Fruit fly (Drosophila melanogaster) whole organism, embryonic: ENCODE results near the gene CG9166.
A peak's percentile ranks its signal among the peaks of the same experiment; 100 is the strongest.

Experiments
- CG10366 ChIP-seq: fragments of 200-800 bp; sonication (Bioruptor generic); IDR thresholded peaks from 2 replicates; pipeline ENCODE4 v1.3.6; 2022; ENCODE audit warnings: missing biosample characterization, missing genetic modification characterization
- CG11504 ChIP-seq: fragments of 200-800 bp; sonication (Bioruptor generic); optimal IDR thresholded peaks from 3 replicates; lab custom pipeline; 2019; ENCODE audit warnings: missing biosample characterization, mild to moderate bottlenecking, missing genetic modification characterization, moderate library complexity
- CG15011 ChIP-seq: fragments of 200-800 bp; sonication (Bioruptor generic); optimal IDR thresholded peaks from 3 replicates; lab custom pipeline; 2018; ENCODE audit warnings: missing biosample characterization, mild to moderate bottlenecking, missing genetic modification characterization
- CG15073 ChIP-seq: fragments of 200-800 bp; sonication (Bioruptor generic); optimal IDR thresholded peaks from 2 replicates; lab custom pipeline; 2016; ENCODE audit warnings: missing biosample characterization, missing genetic modification characterization
- CG17612 ChIP-seq: fragments of 200-800 bp; sonication (Bioruptor generic); IDR thresholded peaks from 2 replicates; pipeline ENCODE4 v1.3.6; 2022; ENCODE audit warnings: missing biosample characterization, missing genetic modification characterization
- CG18599 ChIP-seq: fragments of 200-800 bp; sonication (Bioruptor generic); optimal IDR thresholded peaks from 3 replicates; lab custom pipeline; 2017; ENCODE audit warnings: missing biosample characterization, missing genetic modification characterization, mild to moderate bottlenecking, moderate library complexity, missing genetic modification reagents
- CG2129 ChIP-seq: fragments of 200-800 bp; sonication (Bioruptor generic); IDR thresholded peaks from 2 replicates; pipeline ENCODE4 v1.3.6; 2022; ENCODE audit warnings: missing biosample characterization, missing genetic modification characterization; ENCODE audit not compliant: partially characterized antibody
- CG2678 ChIP-seq: fragments of 200-800 bp; sonication (Bioruptor generic); optimal IDR thresholded peaks from 3 replicates; lab custom pipeline; 2019; ENCODE audit warnings: missing biosample characterization, mild to moderate bottlenecking, missing genetic modification characterization, moderate library complexity
- CG2875 ChIP-seq: fragments of 200-800 bp; sonication (Bioruptor generic); optimal IDR thresholded peaks from 2 replicates; lab custom pipeline; 2017; ENCODE audit warnings: missing biosample characterization, mild to moderate bottlenecking, missing genetic modification characterization, missing genetic modification reagents
- CG33557 ChIP-seq: fragments of 200-800 bp; sonication (Bioruptor generic); optimal IDR thresholded peaks from 2 replicates; lab custom pipeline; 2019; ENCODE audit warnings: missing biosample characterization, mild to moderate bottlenecking, missing genetic modification characterization, moderate library complexity
- CG43689 ChIP-seq: fragments of 200-800 bp; sonication (Bioruptor generic); IDR thresholded peaks from 2 replicates; pipeline ENCODE4 v1.3.6; 2022; ENCODE audit warnings: missing biosample characterization, missing genetic modification characterization
- CG4617 ChIP-seq: fragments of 200-800 bp; sonication (Bioruptor generic); optimal IDR thresholded peaks from 3 replicates; lab custom pipeline; 2016; ENCODE audit warnings: missing biosample characterization, missing genetic modification characterization, borderline replicate concordance
- CG4707 ChIP-seq: fragments of 200-800 bp; sonication (Bioruptor generic); optimal IDR thresholded peaks from 2 replicates; lab custom pipeline; 2018; ENCODE audit warnings: missing biosample characterization, mild to moderate bottlenecking, missing genetic modification characterization, moderate library complexity
- CG4730 ChIP-seq: fragments of 200-800 bp; sonication (Bioruptor generic); IDR thresholded peaks from 2 replicates; pipeline ENCODE4 v1.3.6; 2022; ENCODE audit warnings: missing biosample characterization, missing genetic modification characterization
- CG4820 ChIP-seq: fragments of 200-800 bp; sonication (Bioruptor generic); optimal IDR thresholded peaks from 3 replicates; lab custom pipeline; 2016; ENCODE audit warnings: missing biosample characterization, missing genetic modification characterization
- CG5180 ChIP-seq: fragments of 200-800 bp; sonication (Bioruptor generic); optimal IDR thresholded peaks from 3 replicates; lab custom pipeline; 2017; ENCODE audit warnings: missing biosample characterization, missing genetic modification characterization, mild to moderate bottlenecking, moderate library complexity, missing genetic modification reagents
- CG6272 ChIP-seq: fragments of 200-800 bp; sonication (Bioruptor generic); IDR thresholded peaks from 2 replicates; pipeline ENCODE4 v1.3.6; 2022; ENCODE audit warnings: missing biosample characterization, missing genetic modification characterization
- CG7357 ChIP-seq: fragments of 200-800 bp; sonication (Bioruptor generic); IDR thresholded peaks from 3 replicates; pipeline ENCODE4 v1.3.6; 2022; ENCODE audit warnings: missing biosample characterization, missing genetic modification characterization
- CG7963 ChIP-seq: fragments of 200-800 bp; sonication (Bioruptor generic); IDR thresholded peaks from 3 replicates; pipeline ENCODE4 v1.3.6; 2022; ENCODE audit warnings: missing biosample characterization, missing genetic modification characterization; ENCODE audit not compliant: partially characterized antibody
- CG8359 ChIP-seq: fragments of 200-800 bp; sonication (Bioruptor generic); optimal IDR thresholded peaks from 2 replicates; lab custom pipeline; 2017; ENCODE audit warnings: missing biosample characterization, mild to moderate bottlenecking, missing genetic modification characterization, borderline replicate concordance
- CG8478 ChIP-seq: fragments of >200 bp; optimal IDR thresholded peaks from 2 replicates; lab custom pipeline; 2018
- Camta ChIP-seq: fragments of 200-800 bp; sonication (Bioruptor generic); optimal IDR thresholded peaks from 2 replicates; lab custom pipeline; 2016; ENCODE audit warnings: missing biosample characterization, missing genetic modification characterization
- CrebB ChIP-seq: fragments of 200-800 bp; sonication (Bioruptor generic); optimal IDR thresholded peaks from 3 replicates; lab custom pipeline; 2018; ENCODE audit warnings: missing biosample characterization, mild to moderate bottlenecking, missing genetic modification characterization
- D19A ChIP-seq: fragments of 200-800 bp; optimal IDR thresholded peaks from 3 replicates; lab custom pipeline; 2019; ENCODE audit warnings: missing biosample characterization, mild to moderate bottlenecking, missing genetic modification characterization, moderate library complexity
- Hr3 ChIP-seq: fragments of 200-800 bp; sonication (Bioruptor generic); optimal IDR thresholded peaks from 3 replicates; lab custom pipeline; 2016; ENCODE audit warnings: missing biosample characterization, missing genetic modification characterization
- Jarid2 ChIP-seq: fragments of 200-800 bp; sonication (Bioruptor generic); optimal IDR thresholded peaks from 3 replicates; lab custom pipeline; 2017; ENCODE audit warnings: mild to moderate bottlenecking, missing biosample characterization, missing genetic modification reagents, missing genetic modification characterization
- Stat92E ChIP-seq, 3 experiments: fragments of >200 bp in 2 of 3; fragments of 200-800 bp in 1 of 3; sonication (Bioruptor generic) in 1 of 3; optimal IDR thresholded peaks; 2 replicates each; lab custom pipeline; 2017 to 2019; ENCODE audit warnings: missing biosample characterization in 3 of 3, missing genetic modification characterization in 3 of 3, mild to moderate bottlenecking in 1 of 3, moderate library complexity in 1 of 3
- bab2 ChIP-seq: fragments of 200-800 bp; sonication (Bioruptor generic); optimal IDR thresholded peaks from 2 replicates; lab custom pipeline; 2016; ENCODE audit warnings: missing biosample characterization, missing genetic modification characterization
- bcd ChIP-seq: fragments of 200-800 bp; sonication (Bioruptor generic); optimal IDR thresholded peaks from 2 replicates; lab custom pipeline; 2017; ENCODE audit warnings: missing biosample characterization, mild to moderate bottlenecking, missing genetic modification characterization
- da ChIP-seq: fragments of 200-800 bp; sonication (Bioruptor generic); optimal IDR thresholded peaks from 2 replicates; lab custom pipeline; 2016; ENCODE audit warnings: missing biosample characterization, missing genetic modification characterization
- en ChIP-seq: fragments of 200-800 bp; sonication (Bioruptor generic); optimal IDR thresholded peaks from 2 replicates; lab custom pipeline; 2016; ENCODE audit warnings: missing biosample characterization, missing genetic modification characterization
- exex ChIP-seq: fragments of 200-800 bp; sonication (Bioruptor generic); optimal IDR thresholded peaks from 4 replicates; lab custom pipeline; 2018; ENCODE audit warnings: missing biosample characterization, mild to moderate bottlenecking, missing genetic modification characterization, moderate library complexity
- gfzf ChIP-seq: fragments of 200-800 bp; sonication (Bioruptor generic); optimal IDR thresholded peaks from 2 replicates; lab custom pipeline; 2016; ENCODE audit warnings: missing biosample characterization, mild to moderate bottlenecking, missing genetic modification characterization, moderate library complexity
- jing ChIP-seq: fragments of 200-800 bp; sonication (Bioruptor generic); optimal IDR thresholded peaks from 2 replicates; lab custom pipeline; 2018; ENCODE audit warnings: missing biosample characterization, mild to moderate bottlenecking, missing genetic modification characterization
- kah ChIP-seq: fragments of 200-800 bp; sonication (Bioruptor generic); optimal IDR thresholded peaks from 2 replicates; lab custom pipeline; 2018; ENCODE audit warnings: missing biosample characterization, mild to moderate bottlenecking, missing genetic modification characterization
- lola ChIP-seq, 3 experiments: fragments of >200 bp in 2 of 3; fragments of 200-800 bp in 1 of 3; sonication (Bioruptor generic) in 1 of 3; optimal IDR thresholded peaks; 2 replicates each; lab custom pipeline; 2017 to 2019; ENCODE audit warnings: missing biosample characterization in 3 of 3, missing genetic modification characterization in 3 of 3, mild to moderate bottlenecking in 1 of 3, moderate library complexity in 1 of 3
- luna ChIP-seq: fragments of 200-800 bp; sonication (Bioruptor generic); optimal IDR thresholded peaks from 2 replicates; lab custom pipeline; 2016; ENCODE audit warnings: missing biosample characterization, missing genetic modification characterization
- maf-S ChIP-seq: fragments of 200-800 bp; sonication (Bioruptor generic); optimal IDR thresholded peaks from 2 replicates; lab custom pipeline; 2016; ENCODE audit warnings: missing biosample characterization, missing genetic modification characterization
- mam ChIP-seq: fragments of 200-800 bp; sonication (Bioruptor generic); optimal IDR thresholded peaks from 3 replicates; lab custom pipeline; 2016; ENCODE audit warnings: missing biosample characterization, missing genetic modification characterization
- odd ChIP-seq: fragments of 200-800 bp; sonication (Bioruptor generic); optimal IDR thresholded peaks from 2 replicates; lab custom pipeline; 2017; ENCODE audit warnings: missing biosample characterization, mild to moderate bottlenecking, missing genetic modification characterization
- p53 ChIP-seq: fragments of 200-800 bp; sonication (Bioruptor generic); optimal IDR thresholded peaks from 2 replicates; lab custom pipeline; 2016; ENCODE audit warnings: missing biosample characterization, missing genetic modification characterization
- ro ChIP-seq: fragments of 200-800 bp; sonication (Bioruptor generic); IDR thresholded peaks from 2 replicates; pipeline ENCODE4 v1.3.6; 2022; ENCODE audit warnings: missing biosample characterization, missing genetic modification characterization
- row ChIP-seq: fragments of 200-800 bp; sonication (Bioruptor generic); IDR thresholded peaks from 3 replicates; pipeline ENCODE4 v1.3.6; 2022; ENCODE audit warnings: missing biosample characterization, missing genetic modification characterization
- sd ChIP-seq: fragments of 200-800 bp; sonication (Bioruptor generic); optimal IDR thresholded peaks from 3 replicates; lab custom pipeline; 2018; ENCODE audit warnings: missing biosample characterization, mild to moderate bottlenecking, missing genetic modification characterization, moderate library complexity
- sens ChIP-seq: fragments of 200-800 bp; sonication (Bioruptor generic); peaks from one replicate; lab custom pipeline; 2016; ENCODE audit warnings: missing biosample characterization, missing genetic modification characterization
- so ChIP-seq: fragments of 200-800 bp; sonication (Bioruptor generic); IDR thresholded peaks from 3 replicates; pipeline ENCODE4 v1.3.6; 2022; ENCODE audit warnings: missing biosample characterization, missing genetic modification characterization
- sr ChIP-seq: fragments of 200-800 bp; sonication (Bioruptor generic); IDR thresholded peaks from 3 replicates; pipeline ENCODE4 v1.3.6; 2022; ENCODE audit warnings: missing biosample characterization, missing genetic modification characterization
- toy ChIP-seq: fragments of 200-800 bp; sonication (Bioruptor generic); IDR thresholded peaks from 2 replicates; pipeline ENCODE4 v1.3.6; 2022; ENCODE audit warnings: missing biosample characterization, missing genetic modification characterization

Gene CG9166

DNA sequence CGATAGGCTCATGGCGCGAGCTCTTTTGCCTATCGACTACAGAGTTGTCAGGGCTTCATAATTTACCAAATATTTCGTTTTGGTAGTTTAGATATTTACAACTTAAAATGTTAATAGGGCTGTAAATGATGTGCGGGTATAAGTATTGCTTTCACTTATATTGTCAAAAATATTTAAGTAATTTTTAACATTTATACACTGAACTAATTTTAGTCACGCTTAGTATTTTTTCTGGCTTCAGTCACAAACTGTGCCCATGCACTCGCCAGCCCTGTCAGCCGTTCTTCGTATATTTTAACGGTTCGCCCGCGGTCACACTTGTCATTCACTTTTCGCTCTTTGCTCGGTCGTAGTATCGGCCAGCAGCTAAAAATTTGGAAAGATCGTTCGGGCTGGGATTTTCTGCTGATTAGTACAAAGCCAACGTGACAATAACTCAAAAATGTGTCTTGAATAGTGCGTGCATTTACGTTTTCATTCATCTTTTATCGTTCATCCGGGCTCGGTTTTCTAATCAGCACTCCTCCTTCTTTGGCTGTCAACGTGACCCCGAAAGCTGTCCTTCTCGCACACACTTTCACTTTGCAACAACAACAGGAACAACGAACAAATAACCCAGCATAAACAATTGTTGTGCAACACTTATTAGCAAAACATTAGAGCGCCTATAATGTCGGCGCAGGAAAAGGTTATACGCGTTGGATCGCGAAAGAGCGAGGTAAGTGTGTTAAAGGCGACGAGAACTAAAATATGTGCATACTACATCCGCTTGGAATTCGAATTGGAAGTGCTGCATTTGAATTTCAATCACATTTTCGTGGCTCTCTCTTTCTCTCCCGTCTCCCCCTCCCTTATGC is 16.1 kb upstream of the CG9166 start, which contains the start of the genes Hmbs and CG2211 (continued):
- TF ChIP-seq CG15011 (peak; percentile 69), CG17612 (GFP tag; lab: Robert Waterston, UW) (peak; percentile 59; the same call in 1 of the 2 replicates), row (GFP tag; lab: Robert Waterston, UW) (peak; percentile 96), CG7357 (GFP tag; lab: Robert Waterston, UW) (peak; percentile 69), Jarid2 (GFP tag; lab: Kevin White, UChicago) (peak; percentile 64), CG7963 (GFP tag; lab: Robert Waterston, UW) (no peak), gfzf (peak; percentile 94), CG15073 (GFP tag; lab: Kevin White, UChicago) (no peak), ro (GFP tag; lab: Robert Waterston, UW) (no peak), kah (peak; percentile 58), jing (GFP tag; lab: Kevin White, UChicago) (no peak), odd (peak; percentile 37), Stat92E (GFP tag; optimal IDR thresholded peaks at IDR 0.05; lab: Kevin White, UChicago) (peak in 1 of 3 experiments; percentile 60), sr (GFP tag; lab: Robert Waterston, UW) (peak; percentile 35; the same call in 1 of the 3 replicates), exex (tag; lab: Kevin White, UChicago) (peak; percentile 68), CG5180 (GFP tag; lab: Kevin White, UChicago) (peak; percentile 65), mam (GFP tag; lab: Kevin White, UChicago) (peak; percentile 91), CG2129 (GFP tag; lab: Robert Waterston, UW) (no peak), luna (GFP tag; lab: Kevin White, UChicago) (peak; percentile 12), so (peak; percentile 79; the same call in 2 of the 3 replicates), CG4617 (GFP tag; lab: Kevin White, UChicago) (peak; percentile 87), Camta (peak; percentile 90), D19A (peak; percentile 73), CG8359 (no peak), CrebB (tag; lab: Kevin White, UChicago) (peak; percentile 75), Hr3 (GFP tag; lab: Kevin White, UChicago) (peak; percentile 88), p53 (GFP tag; lab: Kevin White, UChicago) (peak; percentile 7), toy (GFP tag; lab: Robert Waterston, UW) (0 out of 2 replicates have a peak, but pooled peaks have one; percentile 51), sens (GFP tag; lab: Kevin White, UChicago) (peak; percentile 98), da (peak; percentile 63), CG2678 (peak; percentile 89), bab2 (GFP tag; lab: Kevin White, UChicago) (peak; percentile 93), CG43689 (GFP tag; lab: Robert Waterston, UW) (no peak), CG18599 (GFP tag; lab: Kevin White, UChicago) (peak; percentile 91), CG4730 (GFP tag; lab: Robert Waterston, UW) (peak; percentile 60), sd (tag; lab: Kevin White, UChicago) (peak; percentile 58), CG11504 (no peak), bcd (GFP tag; lab: Kevin White, UChicago) (peak; percentile 82), CG33557 (GFP tag; lab: Kevin White, UChicago) (peak; percentile 79), maf-S (GFP tag; lab: Kevin White, UChicago) (peak; percentile 85), CG6272 (peak; percentile 84), CG4820 (GFP tag; lab: Kevin White, UChicago) (peak; percentile 87), CG8478 (lab: Kevin White, UChicago) (no peak), CG2875 (GFP tag; lab: Kevin White, UChicago) (peak; percentile 42), en (GFP tag; lab: Kevin White, UChicago) (peak; percentile 3), lola (GFP tag; optimal IDR thresholded peaks at IDR 0.05; lab: Kevin White, UChicago) (peak in 1 of 3 experiments; percentile 84), CG4707 (no peak), CG10366 (GFP tag; lab: Robert Waterston, UW) (peak; percentile 84)
